Worm (Caenorhabditis elegans): ENCODE measurements around the gene R05D3.12.

Gene R05D3.12

ce11 chrIII:8417192-8417967 lies 36.6 kb downstream of the R05D3.12 start (continued):
- TF ChIP-seq ces-1 (GFP tag; optimal IDR thresholded peaks at IDR 0.05) (peak; percentile 26), nhr-25 (tag; optimal IDR thresholded peaks at IDR 0.05; ENCODE audit: borderline replicate concordance, insufficient read depth) (peak; percentile 77), mdt-29 (GFP tag; IDR thresholded peaks at IDR 0.05) (no peak), hmg-1.1 (GFP tag; IDR thresholded peaks at IDR 0.05) (peak; percentile 94), ceh-28 (tag; optimal IDR thresholded peaks at IDR 0.05) (peak; percentile 86), nhr-48 (tag; optimal IDR thresholded peaks at IDR 0.05) (peak; percentile 87), dmd-9 (GFP tag; IDR thresholded peaks at IDR 0.05) (peak; percentile 23; the same call in 1 of the 2 replicates), nhr-11 (tag; optimal IDR thresholded peaks at IDR 0.05) (peak; percentile 95), egl-43 (GFP tag; IDR thresholded peaks at IDR 0.05) (peak; percentile 61; the same call in 1 of the 2 replicates), ceh-62 (tag; optimal IDR thresholded peaks at IDR 0.05) (no peak), nhr-6 (tag; optimal IDR thresholded peaks at IDR 0.05) (peak; percentile 71), F37D6.2 (tag; optimal IDR thresholded peaks at IDR 0.05) (peak; percentile 89), nhr-28 (tag; optimal IDR thresholded peaks at IDR 0.05) (peak; percentile 69), Y75B8A.6 (GFP tag; IDR thresholded peaks at IDR 0.05) (no peak), ceh-44 (GFP tag; IDR thresholded peaks at IDR 0.05) (no peak), zip-2 (tag; optimal IDR thresholded peaks at IDR 0.05) (peak; percentile 20), fos-1 (tag; optimal IDR thresholded peaks at IDR 0.05) (no peak), dmd-8 (GFP tag; IDR thresholded peaks at IDR 0.05) (no peak), lin-29 (GFP tag; IDR thresholded peaks at IDR 0.05) (no peak), rbr-2 (tag; optimal IDR thresholded peaks at IDR 0.05) (peak; percentile 97), ceh-32 (tag; optimal IDR thresholded peaks at IDR 0.05; ENCODE audit: poor library complexity) (peak; percentile 71), lin-39 (tag; optimal IDR thresholded peaks at IDR 0.05) (peak; percentile 57), lin-13 (GFP tag; optimal IDR thresholded peaks at IDR 0.05) (peak; percentile 67), nhr-76 (tag; optimal IDR thresholded peaks at IDR 0.05) (peak; percentile 24), F44E2.7 (GFP tag; IDR thresholded peaks at IDR 0.05) (no peak), dve-1 (tag; optimal IDR thresholded peaks at IDR 0.05; ENCODE audit: insufficient read depth) (peak; percentile 95), hlh-11 (tag; optimal IDR thresholded peaks at IDR 0.05) (peak; percentile 94), spr-1 (tag; optimal IDR thresholded peaks at IDR 0.05) (peak; percentile 83), F10B5.3 (tag; optimal IDR thresholded peaks at IDR 0.05) (peak; percentile 93), nhr-102 (tag; optimal IDR thresholded peaks at IDR 0.05) (peak; percentile 90)

- TF ChIP-seq ctbp-1 (GFP tag; IDR thresholded peaks at IDR 0.05), result no peak
- TF ChIP-seq Y5F2A.4 (GFP tag; optimal IDR thresholded peaks at IDR 0.05), result no peak
- TF ChIP-seq nhr-10 (tag; optimal IDR thresholded peaks at IDR 0.05), result no peak
- no peak for TF ChIP-seq set-16 (GFP tag; IDR thresholded peaks at IDR 0.05)
- no peak for TF ChIP-seq jun-1 (tag; optimal IDR thresholded peaks at IDR 0.05)
- no peak for TF ChIP-seq vab-7 (GFP tag; IDR thresholded peaks at IDR 0.05)
- TF ChIP-seq lin-38 (GFP tag; IDR thresholded peaks at IDR 0.05), result no peak
- no peak for TF ChIP-seq zfp-2 (tag; optimal IDR thresholded peaks at IDR 0.05)
- no peak for TF ChIP-seq snpc-4 (tag; optimal IDR thresholded peaks at IDR 0.05)
- TF ChIP-seq nhr-76 (tag; optimal IDR thresholded peaks at IDR 0.05), result no peak
- no peak for TF ChIP-seq nhr-111 (GFP tag; optimal IDR thresholded peaks at IDR 0.05)
- no peak for TF ChIP-seq D1046.2 (GFP tag; IDR thresholded peaks at IDR 0.05)
- TF ChIP-seq nhr-41 (GFP tag; IDR thresholded peaks at IDR 0.05), result no peak
- no peak for TF ChIP-seq tag-97 (GFP tag; IDR thresholded peaks at IDR 0.05)
- no peak for TF ChIP-seq fos-1 (tag; optimal IDR thresholded peaks at IDR 0.05)
- TF ChIP-seq mxl-2 (GFP tag; conservative IDR thresholded peaks at IDR 0.05), result no peak
- no peak for TF ChIP-seq ZK546.5 (tag; optimal IDR thresholded peaks at IDR 0.05)
- no peak for TF ChIP-seq hmg-1.1 (GFP tag; IDR thresholded peaks at IDR 0.05)
- TF ChIP-seq madf-9 (GFP tag; conservative IDR thresholded peaks at IDR 0.05), result no peak
These were observed 37.2 kb downstream of the R05D3.12 start, which contains the start of gene sor-1 for ce11 chrIII:8417968-8418267. TSS of gene sor-1 (plus strand) at chrIII:8418168.
